Worm (Caenorhabditis elegans) whole organism, L2 larva: ENCODE results near the gene T13C5.7.
A peak's percentile ranks its signal among the peaks of the same experiment; 100 is the strongest.

ENCODE experiments used
- C34F6.9 ChIP-seq: fragments of 150-350 bp; optimal IDR thresholded peaks from 2 replicates; lab custom pipeline; 2014; ENCODE audit warnings: missing biosample characterization, missing genetic modification characterization
- R02D3.7 ChIP-seq: fragments of 150-350 bp; optimal IDR thresholded peaks from 2 replicates; lab custom pipeline; 2014; ENCODE audit warnings: missing biosample characterization, missing genetic modification characterization
- ZK546.5 ChIP-seq: sonication (generic microtip); optimal IDR thresholded peaks from 2 replicates; lab custom pipeline; 2017; ENCODE audit warnings: missing biosample characterization, missing genetic modification characterization
- alr-1 ChIP-seq: fragments of 150-350 bp; optimal IDR thresholded peaks from 2 replicates; lab custom pipeline; 2014; ENCODE audit warnings: missing biosample characterization, missing genetic modification characterization
- aly-2 ChIP-seq: fragments of 150-350 bp; optimal IDR thresholded peaks from 2 replicates; lab custom pipeline; 2014; ENCODE audit warnings: missing biosample characterization, missing genetic modification characterization
- ama-1 ChIP-seq: fragments of 150-350 bp; optimal IDR thresholded peaks from 2 replicates; lab custom pipeline; 2018; ENCODE audit warnings: inconsistent platforms
- blmp-1 ChIP-seq: sonication (generic microtip); optimal IDR thresholded peaks from 2 replicates; lab custom pipeline; 2017; ENCODE audit warnings: missing genetic modification characterization, mild to moderate bottlenecking, missing compliant biosample characterization, antibody characterized with exemption, moderate library complexity; ENCODE audit not compliant: insufficient read depth
- ceh-16 ChIP-seq: fragments of 150-350 bp; optimal IDR thresholded peaks from 2 replicates; lab custom pipeline; 2014; ENCODE audit warnings: missing biosample characterization, missing genetic modification characterization
- elt-1 ChIP-seq: fragments of 150-350 bp; optimal IDR thresholded peaks from 2 replicates; lab custom pipeline; 2014; ENCODE audit warnings: missing biosample characterization, missing genetic modification characterization
- elt-3 ChIP-seq: sonication (generic microtip); optimal IDR thresholded peaks from 2 replicates; lab custom pipeline; 2017; ENCODE audit warnings: missing biosample characterization, missing genetic modification characterization
- fos-1 ChIP-seq: fragments of 150-350 bp; optimal IDR thresholded peaks from 2 replicates; lab custom pipeline; 2014; ENCODE audit warnings: missing biosample characterization, missing genetic modification characterization
- lin-11 ChIP-seq: fragments of 150-350 bp; sonication (generic microtip); optimal IDR thresholded peaks from 2 replicates; lab custom pipeline; 2014; ENCODE audit warnings: missing biosample characterization, missing genetic modification characterization, inconsistent platforms, mixed read lengths
- lin-13 ChIP-seq: fragments of 150-350 bp; optimal IDR thresholded peaks from 2 replicates; lab custom pipeline; 2014; ENCODE audit warnings: missing biosample characterization, missing genetic modification reagents, missing genetic modification characterization
- lsy-2 ChIP-seq, 2 experiments: fragments of 150-350 bp in 1 of 2; sonication (generic microtip) in 1 of 2; optimal IDR thresholded peaks; 2 replicates each; lab custom pipeline; 2014 to 2017; ENCODE audit warnings: missing biosample characterization in 2 of 2, missing genetic modification characterization in 2 of 2
- nhr-129 ChIP-seq: fragments of 150-350 bp; optimal IDR thresholded peaks from 2 replicates; lab custom pipeline; 2014; ENCODE audit warnings: missing biosample characterization, missing genetic modification characterization
- nhr-21 ChIP-seq: fragments of 150-350 bp; optimal IDR thresholded peaks from 2 replicates; lab custom pipeline; 2014; ENCODE audit warnings: missing biosample characterization, missing genetic modification characterization
- nhr-77 ChIP-seq: fragments of 150-350 bp; optimal IDR thresholded peaks from 2 replicates; lab custom pipeline; 2014; ENCODE audit warnings: missing biosample characterization, missing genetic modification characterization
- sem-4 ChIP-seq: fragments of 150-350 bp; optimal IDR thresholded peaks from 2 replicates; lab custom pipeline; 2014; ENCODE audit warnings: missing biosample characterization, missing genetic modification reagents, missing genetic modification characterization
- sma-3 ChIP-seq: sonication (generic microtip); optimal IDR thresholded peaks from 2 replicates; lab custom pipeline; 2016; ENCODE audit warnings: missing genetic modification reagents, missing genetic modification characterization, missing compliant biosample characterization
- sma-9 ChIP-seq, 2 experiments: fragments of 150-350 bp in 1 of 2; sonication (generic microtip) in 1 of 2; optimal IDR thresholded peaks; 2 replicates each; lab custom pipeline; 2014 to 2016; ENCODE audit warnings: missing genetic modification characterization in 2 of 2, mild to moderate bottlenecking in 1 of 2, missing biosample characterization in 1 of 2, missing compliant biosample characterization in 1 of 2, missing genetic modification reagents in 1 of 2, moderate library complexity in 1 of 2
- snpc-4 ChIP-seq: fragments of 150-350 bp; optimal IDR thresholded peaks from 2 replicates; lab custom pipeline; 2014; ENCODE audit warnings: missing biosample characterization, missing genetic modification characterization
- unc-55 ChIP-seq: fragments of 150-350 bp; sonication (generic microtip); optimal IDR thresholded peaks from 3 replicates; lab custom pipeline; 2014; ENCODE audit warnings: missing biosample characterization, missing genetic modification reagents, missing genetic modification characterization
- unc-62 ChIP-seq: fragments of 150-350 bp; optimal IDR thresholded peaks from 2 replicates; lab custom pipeline; 2014; ENCODE audit warnings: missing biosample characterization, missing genetic modification reagents, missing genetic modification characterization
- zag-1 ChIP-seq: fragments of 150-350 bp; optimal IDR thresholded peaks from 2 replicates; lab custom pipeline; 2014; ENCODE audit warnings: missing biosample characterization, missing genetic modification characterization
- ztf-11 ChIP-seq: sonication (generic microtip); optimal IDR thresholded peaks from 2 replicates; lab custom pipeline; 2017; ENCODE audit warnings: missing biosample characterization, missing genetic modification characterization

T13C5.7 gene

ce11 chrX:6219892-6220291 is 39.5 kb downstream of the T13C5.7 start (continued):
- TF ChIP-seq unc-62 (GFP tag; lab: Kevin White, UChicago) (no peak), ztf-11 (tag; lab: Kevin White, UChicago) (no peak), nhr-77 (tag; lab: Kevin White, UChicago) (no peak), lin-11 (tag; lab: Kevin White, UChicago) (no peak), C34F6.9 (tag; lab: Kevin White, UChicago) (peak; percentile 57), ZK546.5 (tag; lab: Kevin White, UChicago) (no peak), R02D3.7 (tag; lab: Kevin White, UChicago) (no peak), blmp-1 (tag; lab: Kevin White, UChicago) (no peak), unc-55 (GFP tag; lab: Kevin White, UChicago) (peak; percentile 38), snpc-4 (tag; lab: Kevin White, UChicago) (no peak), fos-1 (tag; lab: Kevin White, UChicago) (peak; percentile 12), lin-13 (GFP tag; lab: Kevin White, UChicago) (peak; percentile 43), zag-1 (no peak), sem-4 (peak; percentile 20)

ce11 chrX:6221097-6221496 is 40.7 kb downstream of the T13C5.7 start:
- TF ChIP-seq lin-11 (tag; lab: Kevin White, UChicago) (no peak), alr-1 (tag; lab: Kevin White, UChicago) (no peak), elt-1 (tag; lab: Kevin White, UChicago) (no peak), nhr-129 (tag; lab: Kevin White, UChicago) (no peak), fos-1 (tag; lab: Kevin White, UChicago) (no peak), ceh-16 (no peak), ama-1 (lab: Kevin White, UChicago) (no peak), lsy-2 (tag; optimal IDR thresholded peaks at IDR 0.05; lab: Kevin White, UChicago) (no peak), aly-2 (tag; lab: Kevin White, UChicago) (no peak), elt-3 (tag; lab: Kevin White, UChicago) (no peak)
- TF ChIP-seq, all 48 proteins: peak for 0

ce11 chrX:6224841-6225240 is 44.4 kb downstream of the T13C5.7 start:
- TF ChIP-seq sma-9 (GFP tag; optimal IDR thresholded peaks at IDR 0.05; lab: Kevin White, UChicago), result peak; percentile 32
- no peak for TF ChIP-seq sma-9 (tag; optimal IDR thresholded peaks at IDR 0.05; lab: Kevin White, UChicago)
- TF ChIP-seq nhr-129 (tag; lab: Kevin White, UChicago), result no peak

ce11 chrX:6230669-6231068 is 50.3 kb downstream of the T13C5.7 start, which contains the start of gene lite-1:
Gene lite-1 (minus strand): TSS chrX:6230769.
- TF ChIP-seq snpc-4 (tag; lab: Kevin White, UChicago) (no peak), nhr-21 (tag; lab: Kevin White, UChicago) (no peak), sma-3 (GFP tag; lab: Kevin White, UChicago) (peak; percentile 27)
